Worm (Caenorhabditis elegans): ENCODE data around the gene ttr-2.

DNA sequence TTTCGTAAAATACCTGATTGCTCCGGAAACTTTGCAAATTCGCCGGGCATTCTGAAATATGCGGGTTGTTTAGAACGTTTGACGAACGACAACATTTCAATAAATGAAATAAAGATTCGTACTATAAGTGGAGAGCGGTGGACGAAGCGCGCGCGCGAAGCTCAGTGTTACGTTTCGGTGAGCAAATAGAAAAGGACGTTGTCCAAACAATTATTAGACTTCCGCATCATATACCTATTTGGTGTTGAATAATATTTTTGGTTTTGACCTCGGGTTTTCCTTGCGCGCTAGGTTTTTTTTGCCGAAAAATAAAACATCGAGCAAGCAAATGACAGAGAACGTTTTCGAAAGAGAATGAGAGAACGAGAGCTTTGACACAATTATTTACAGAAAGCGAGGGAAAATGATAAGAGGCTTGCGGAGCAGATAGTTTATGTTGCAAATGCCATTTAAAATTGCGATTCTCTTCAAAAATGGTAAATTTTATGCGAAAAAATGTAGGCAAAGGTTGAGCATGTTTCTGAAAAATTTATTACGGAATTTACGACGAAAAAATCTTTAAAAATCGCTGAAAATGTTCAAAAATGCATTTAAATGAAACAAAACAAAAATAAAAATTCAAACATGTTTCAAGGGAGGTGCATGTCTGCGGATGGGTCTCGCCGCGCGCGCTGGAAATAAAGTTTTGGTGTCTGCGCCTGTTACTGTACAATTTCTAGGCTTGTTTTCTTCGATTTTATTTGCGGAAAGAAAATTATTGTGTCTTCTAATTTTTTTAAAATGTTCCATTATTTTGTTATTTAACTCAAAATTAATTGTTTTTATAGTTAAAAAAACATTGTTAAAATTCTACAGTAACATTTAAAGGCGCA, 16.7 kb upstream of the ttr-2 start, which contains the start of the genes cyld-1 and F40F12.9:
- TF ChIP-seq aly-2 (tag; optimal IDR thresholded peaks at IDR 0.05) (no peak), alr-1 (tag; optimal IDR thresholded peaks at IDR 0.05) (no peak), lin-13 (GFP tag; optimal IDR thresholded peaks at IDR 0.05) (no peak), lin-39 (tag; optimal IDR thresholded peaks at IDR 0.05) (no peak), nhr-23 (tag; optimal IDR thresholded peaks at IDR 0.05) (no peak), nhr-11 (tag; optimal IDR thresholded peaks at IDR 0.05) (no peak), nhr-237 (tag; optimal IDR thresholded peaks at IDR 0.05) (no peak), crh-2 (tag; optimal IDR thresholded peaks at IDR 0.05) (no peak), unc-39 (tag; optimal IDR thresholded peaks at IDR 0.05) (no peak), Y55F3AM.14 (GFP tag; optimal IDR thresholded peaks at IDR 0.05) (no peak)

Measured in whole organism, L2 larva.